Fruit fly (Drosophila melanogaster) whole organism, embryonic: ENCODE results near the gene CG44142.

ENCODE experiments used
- Bdp1 ChIP-seq: fragments of 200-800 bp; sonication (Bioruptor generic); optimal IDR thresholded peaks from 3 replicates; lab custom pipeline; 2016; ENCODE audit warnings: missing biosample characterization, missing genetic modification characterization
- CG10209 ChIP-seq: fragments of 200-800 bp; sonication (Bioruptor generic); optimal IDR thresholded peaks from 3 replicates; lab custom pipeline; 2017; ENCODE audit warnings: missing biosample characterization, mild to moderate bottlenecking, missing genetic modification characterization, missing genetic modification reagents
- CG10321 ChIP-seq: fragments of 200-800 bp; sonication (Bioruptor generic); IDR thresholded peaks from 2 replicates; pipeline ENCODE4 v1.3.6; 2022; ENCODE audit warnings: missing biosample characterization, missing genetic modification characterization
- CG13624 ChIP-seq: fragments of 200-800 bp; sonication (Bioruptor generic); optimal IDR thresholded peaks from 2 replicates; lab custom pipeline; 2016; ENCODE audit warnings: missing biosample characterization, missing genetic modification characterization
- CG13775 ChIP-seq: fragments of 200-800 bp; sonication (Bioruptor generic); optimal IDR thresholded peaks from 3 replicates; lab custom pipeline; 2017; ENCODE audit warnings: missing biosample characterization, mild to moderate bottlenecking, missing genetic modification characterization
- CG15696 ChIP-seq: fragments of 200-800 bp; sonication (Bioruptor generic); optimal IDR thresholded peaks from 2 replicates; lab custom pipeline; 2019; ENCODE audit warnings: missing biosample characterization, mild to moderate bottlenecking, missing genetic modification characterization, moderate library complexity
- CG1647 ChIP-seq: fragments of 200-800 bp; sonication (Bioruptor generic); optimal IDR thresholded peaks from 3 replicates; lab custom pipeline; 2016; ENCODE audit warnings: missing biosample characterization, missing genetic modification characterization
- CG17186 ChIP-seq: fragments of 200-800 bp; sonication (Bioruptor generic); optimal IDR thresholded peaks from 3 replicates; lab custom pipeline; 2017; ENCODE audit warnings: missing biosample characterization, missing genetic modification reagents, missing genetic modification characterization
- CG18599 ChIP-seq: fragments of 200-800 bp; sonication (Bioruptor generic); optimal IDR thresholded peaks from 3 replicates; lab custom pipeline; 2017; ENCODE audit warnings: missing biosample characterization, missing genetic modification characterization, mild to moderate bottlenecking, moderate library complexity, missing genetic modification reagents
- CG30020 ChIP-seq: fragments of 200-800 bp; optimal IDR thresholded peaks from 2 replicates; lab custom pipeline; 2019; ENCODE audit warnings: missing biosample characterization, mild to moderate bottlenecking, missing genetic modification characterization, moderate library complexity
- CG31224 ChIP-seq: fragments of 200-800 bp; sonication (Bioruptor generic); IDR thresholded peaks from 2 replicates; pipeline ENCODE4 v1.3.6; 2022; ENCODE audit warnings: missing biosample characterization, missing genetic modification characterization
- CG3163 ChIP-seq: fragments of 200-800 bp; sonication (Bioruptor generic); optimal IDR thresholded peaks from 3 replicates; lab custom pipeline; 2016; ENCODE audit warnings: missing biosample characterization, missing genetic modification characterization
- CG32772 ChIP-seq: fragments of 200-800 bp; sonication (Bioruptor generic); IDR thresholded peaks from 2 replicates; pipeline ENCODE4 v1.3.6; 2022; ENCODE audit warnings: missing biosample characterization, missing genetic modification characterization
- CG3847 ChIP-seq: fragments of 200-800 bp; sonication (Bioruptor generic); IDR thresholded peaks from 2 replicates; pipeline ENCODE4 v1.3.6; 2022; ENCODE audit warnings: missing biosample characterization, missing genetic modification characterization
- CG4404 ChIP-seq: fragments of 200-800 bp; sonication (Bioruptor generic); IDR thresholded peaks from 2 replicates; pipeline ENCODE4 v1.3.6; 2022; ENCODE audit warnings: missing biosample characterization, missing genetic modification characterization
- CG7372 ChIP-seq: fragments of 200-800 bp; sonication (Bioruptor generic); IDR thresholded peaks from 2 replicates; pipeline ENCODE4 v1.3.6; 2022; ENCODE audit warnings: missing biosample characterization, missing genetic modification characterization
- CG7556 ChIP-seq: fragments of 200-800 bp; sonication (Bioruptor generic); optimal IDR thresholded peaks from 2 replicates; lab custom pipeline; 2017; ENCODE audit warnings: missing biosample characterization, mild to moderate bottlenecking, missing genetic modification characterization
- CG8388 ChIP-seq: fragments of 200-800 bp; sonication (Bioruptor generic); optimal IDR thresholded peaks from 2 replicates; lab custom pipeline; 2019; ENCODE audit warnings: missing biosample characterization, mild to moderate bottlenecking, missing genetic modification characterization, moderate library complexity
- CG9437 ChIP-seq: fragments of 200-800 bp; sonication (Bioruptor generic); optimal IDR thresholded peaks from 2 replicates; lab custom pipeline; 2018; ENCODE audit warnings: missing biosample characterization, mild to moderate bottlenecking, missing genetic modification characterization
- CG9817 ChIP-seq: fragments of 200-800 bp; sonication (Bioruptor generic); optimal IDR thresholded peaks from 2 replicates; lab custom pipeline; 2018; ENCODE audit warnings: missing biosample characterization, mild to moderate bottlenecking, missing genetic modification characterization, moderate library complexity
- CrebB ChIP-seq: fragments of 200-800 bp; sonication (Bioruptor generic); optimal IDR thresholded peaks from 3 replicates; lab custom pipeline; 2018; ENCODE audit warnings: missing biosample characterization, mild to moderate bottlenecking, missing genetic modification characterization
- Dad ChIP-seq: fragments of 200-800 bp; sonication (Bioruptor generic); optimal IDR thresholded peaks from 3 replicates; lab custom pipeline; 2016; ENCODE audit warnings: missing biosample characterization, missing genetic modification characterization
- Ets97D ChIP-seq: fragments of 200-800 bp; sonication (Bioruptor generic); optimal IDR thresholded peaks from 3 replicates; lab custom pipeline; 2016; ENCODE audit warnings: missing biosample characterization, missing genetic modification characterization
- Gug ChIP-seq: fragments of 200-800 bp; sonication (Bioruptor generic); IDR thresholded peaks from 4 replicates; pipeline ENCODE4 v1.3.6; 2022; ENCODE audit warnings: missing biosample characterization, missing genetic modification characterization
- HLH4C ChIP-seq: fragments of 200-800 bp; sonication (Bioruptor generic); IDR thresholded peaks from 3 replicates; pipeline ENCODE4 v1.3.6; 2022; ENCODE audit warnings: missing biosample characterization, missing genetic modification characterization; ENCODE audit not compliant: partially characterized antibody
- HLHmδ ChIP-seq: fragments of 200-800 bp; sonication (Bioruptor generic); optimal IDR thresholded peaks from 2 replicates; lab custom pipeline; 2018; ENCODE audit warnings: missing biosample characterization, mild to moderate bottlenecking, missing genetic modification characterization, moderate library complexity
- HmgZ ChIP-seq: fragments of 200-800 bp; sonication (Bioruptor generic); optimal IDR thresholded peaks from 2 replicates; lab custom pipeline; 2018; ENCODE audit warnings: missing biosample characterization, mild to moderate bottlenecking, missing genetic modification characterization
- Jarid2 ChIP-seq: fragments of 200-800 bp; sonication (Bioruptor generic); optimal IDR thresholded peaks from 3 replicates; lab custom pipeline; 2017; ENCODE audit warnings: mild to moderate bottlenecking, missing biosample characterization, missing genetic modification reagents, missing genetic modification characterization
- MESR4 ChIP-seq: fragments of 200-800 bp; sonication (Bioruptor generic); optimal IDR thresholded peaks from 2 replicates; lab custom pipeline; 2018; ENCODE audit warnings: missing biosample characterization, mild to moderate bottlenecking, missing genetic modification characterization, moderate library complexity
- Mes4 ChIP-seq: fragments of 200-800 bp; sonication (Bioruptor generic); optimal IDR thresholded peaks from 2 replicates; lab custom pipeline; 2016; ENCODE audit warnings: missing biosample characterization, missing genetic modification characterization
- Scr ChIP-seq: fragments of 200-800 bp; sonication (Bioruptor generic); IDR thresholded peaks from 2 replicates; pipeline ENCODE4 v1.3.6; 2022; ENCODE audit warnings: missing biosample characterization, missing genetic modification characterization; ENCODE audit not compliant: partially characterized antibody
- Ssrp ChIP-seq: fragments of 200-800 bp; sonication (Bioruptor generic); optimal IDR thresholded peaks from 2 replicates; lab custom pipeline; 2018; ENCODE audit warnings: missing biosample characterization, mild to moderate bottlenecking, missing genetic modification characterization, moderate library complexity
- Usf ChIP-seq: fragments of 200-800 bp; sonication (Bioruptor generic); optimal IDR thresholded peaks from 2 replicates; lab custom pipeline; 2017; ENCODE audit warnings: missing genotype, missing biosample characterization, missing genetic modification characterization
- Xrp1 ChIP-seq: fragments of 200-800 bp; sonication (Bioruptor generic); IDR thresholded peaks from 2 replicates; pipeline ENCODE4 v1.3.6; 2022; ENCODE audit warnings: missing biosample characterization, missing genetic modification characterization
- bab2 ChIP-seq: fragments of 200-800 bp; sonication (Bioruptor generic); optimal IDR thresholded peaks from 2 replicates; lab custom pipeline; 2016; ENCODE audit warnings: missing biosample characterization, missing genetic modification characterization
- bsh ChIP-seq, 2 experiments: fragments of 200-800 bp; sonication (Bioruptor generic); optimal IDR thresholded peaks; 2 replicates each; lab custom pipeline; 2017 to 2018; ENCODE audit warnings: mild to moderate bottlenecking in 2 of 2, missing biosample characterization in 2 of 2, missing genetic modification characterization in 2 of 2, moderate library complexity in 1 of 2
- dmrt11E ChIP-seq: fragments of 200-800 bp; sonication (Bioruptor generic); optimal IDR thresholded peaks from 3 replicates; lab custom pipeline; 2018; ENCODE audit warnings: missing biosample characterization, mild to moderate bottlenecking, missing genetic modification characterization, moderate library complexity
- eve ChIP-seq, 2 experiments: fragments of >200 bp; optimal IDR thresholded peaks; 2 replicates each; lab custom pipeline; 2017; ENCODE audit warnings: missing biosample characterization in 2 of 2, missing genetic modification characterization in 2 of 2
- ftz-f1 ChIP-seq: fragments of 200-800 bp; sonication (Bioruptor generic); optimal IDR thresholded peaks from 2 replicates; lab custom pipeline; 2016; ENCODE audit warnings: missing biosample characterization, missing genetic modification characterization
- gfzf ChIP-seq: fragments of 200-800 bp; sonication (Bioruptor generic); optimal IDR thresholded peaks from 2 replicates; lab custom pipeline; 2016; ENCODE audit warnings: missing biosample characterization, mild to moderate bottlenecking, missing genetic modification characterization, moderate library complexity
- grau ChIP-seq: fragments of 200-800 bp; optimal IDR thresholded peaks from 3 replicates; lab custom pipeline; 2019; ENCODE audit warnings: missing biosample characterization, mild to moderate bottlenecking, missing genetic modification characterization, moderate library complexity
- gro ChIP-seq: fragments of 200-800 bp; sonication (Bioruptor generic); optimal IDR thresholded peaks from 2 replicates; lab custom pipeline; 2016; ENCODE audit warnings: missing biosample characterization, missing genetic modification characterization
- hkb ChIP-seq, 2 experiments: fragments of 200-800 bp in 1 of 2; fragments of >200 bp in 1 of 2; sonication (Bioruptor generic) in 1 of 2; IDR thresholded peaks in 1 of 2; optimal IDR thresholded peaks in 1 of 2; 2 replicates each; pipeline versions ENCODE4 v1.3.6 to Lab custom; 2017 to 2022; ENCODE audit warnings: missing biosample characterization in 1 of 2, missing genetic modification characterization in 1 of 2
- lab ChIP-seq: fragments of 200-800 bp; sonication (Bioruptor generic); optimal IDR thresholded peaks from 3 replicates; lab custom pipeline; 2017; ENCODE audit warnings: missing biosample characterization, missing genetic modification characterization, mild to moderate bottlenecking, moderate library complexity, missing genetic modification reagents
- pho ChIP-seq: fragments of 200-800 bp; sonication (Bioruptor generic); optimal IDR thresholded peaks from 2 replicates; lab custom pipeline; 2016; ENCODE audit warnings: missing biosample characterization, missing genetic modification characterization
- ranshi ChIP-seq: fragments of 200-800 bp; sonication (Bioruptor generic); IDR thresholded peaks from 2 replicates; pipeline ENCODE4 v1.3.6; 2022; ENCODE audit warnings: missing biosample characterization, missing genetic modification characterization
- sob ChIP-seq: fragments of 200-800 bp; sonication (Bioruptor generic); IDR thresholded peaks from 2 replicates; pipeline ENCODE4 v1.3.6; 2022; ENCODE audit warnings: missing biosample characterization, missing genetic modification characterization
- ssp ChIP-seq: fragments of 200-800 bp; sonication (Bioruptor generic); IDR thresholded peaks from 2 replicates; pipeline ENCODE4 v1.3.6; 2022; ENCODE audit warnings: missing biosample characterization, missing genetic modification characterization
- zfh2 ChIP-seq: fragments of 200-800 bp; sonication (Bioruptor generic); optimal IDR thresholded peaks from 2 replicates; lab custom pipeline; 2016; ENCODE audit warnings: missing biosample characterization, missing genetic modification characterization

The CG44142 gene

dm6 chr3R:13264061-13264661 lies 48.8 kb downstream of the CG44142 start, which contains the start of gene Ravus (continued):
- peak; percentile 24 for TF ChIP-seq Usf
- peak; percentile 71 for TF ChIP-seq hkb (optimal IDR thresholded peaks at IDR 0.05; lab: Kevin White, UChicago)
- no peak for TF ChIP-seq hkb (GFP tag; IDR thresholded peaks at IDR 0.05; lab: Robert Waterston, UW)
- no peak for TF ChIP-seq CG3163
- TF ChIP-seq HmgZ (tag; lab: Kevin White, UChicago), result peak; percentile 68
- peak; percentile 37 for TF ChIP-seq MESR4
- TF ChIP-seq dmrt11E (tag; lab: Kevin White, UChicago), result peak; percentile 29
- peak in 1 of 2 experiments; percentile 27 for TF ChIP-seq bsh (GFP tag; optimal IDR thresholded peaks at IDR 0.05; lab: Kevin White, UChicago)
- TF ChIP-seq Jarid2 (GFP tag; lab: Kevin White, UChicago), result no peak
- peak; percentile 67 for TF ChIP-seq grau (tag; lab: Kevin White, UChicago)
- TF ChIP-seq Dad, result no peak
- peak; percentile 15 for TF ChIP-seq CG17186 (GFP tag; lab: Kevin White, UChicago)
- TF ChIP-seq Ets97D (GFP tag; lab: Kevin White, UChicago), result peak; percentile 62
- no peak for TF ChIP-seq CG7556
- no peak for TF ChIP-seq Bdp1
- TF ChIP-seq CG30020, result peak; percentile 60
- TF ChIP-seq HLH4C (GFP tag; lab: Robert Waterston, UW), result no peak
- peak; percentile 55 for TF ChIP-seq CG10209 (GFP tag; lab: Kevin White, UChicago)
- peak; percentile 46 for TF ChIP-seq zfh2 (GFP tag; lab: Kevin White, UChicago)
- peak; percentile 44 for TF ChIP-seq bab2
- no peak for TF ChIP-seq Scr (GFP tag; lab: Robert Waterston, UW)
- peak; percentile 16 for TF ChIP-seq CG13624 (GFP tag; lab: Kevin White, UChicago)
- TF ChIP-seq CG7372 (GFP tag; lab: Robert Waterston, UW), result peak; percentile 36; the same call in 1 of the 2 replicates
- TF ChIP-seq CG9437 (GFP tag; lab: Kevin White, UChicago), result peak; percentile 34
- TF ChIP-seq CrebB (tag; lab: Kevin White, UChicago), result no peak
- no peak for TF ChIP-seq lab (GFP tag; lab: Kevin White, UChicago)
- TF ChIP-seq CG8388 (GFP tag; lab: Kevin White, UChicago), result peak; percentile 12
- TF ChIP-seq ssp (GFP tag; lab: Robert Waterston, UW), result peak; percentile 18; the same call in 1 of the 2 replicates
- TF ChIP-seq CG31224, result no peak
- no peak for TF ChIP-seq CG18599 (GFP tag; lab: Kevin White, UChicago)
- TF ChIP-seq gro (GFP tag; lab: Kevin White, UChicago), result peak; percentile 34
- peak; percentile 32 for TF ChIP-seq CG15696 (tag; lab: Kevin White, UChicago)
- TF ChIP-seq sob (GFP tag; lab: Robert Waterston, UW), result peak; percentile 52; the same call in 1 of the 2 replicates
- peak; percentile 56 for TF ChIP-seq pho (GFP tag; lab: Kevin White, UChicago)
- TF ChIP-seq CG1647 (GFP tag; lab: Kevin White, UChicago), result peak; percentile 34
- TF ChIP-seq CG13775 (GFP tag; lab: Kevin White, UChicago), result peak; percentile 54
- TF ChIP-seq HLHmδ (GFP tag; lab: Kevin White, UChicago), result no peak
- TF ChIP-seq CG9817 (tag; lab: Kevin White, UChicago), result peak; percentile 64
- 0 out of 2 replicates have a peak, but pooled peaks have one; percentile 21 for TF ChIP-seq Xrp1 (GFP tag; lab: Robert Waterston, UW)
- TF ChIP-seq CG32772, result no peak
- peak; percentile 9 for TF ChIP-seq Mes4 (GFP tag; lab: Kevin White, UChicago)
- TF ChIP-seq CG3847 (GFP tag; lab: Robert Waterston, UW), result peak; percentile 67
- peak; percentile 26; the same call in 1 of the 2 replicates for TF ChIP-seq ranshi (GFP tag; lab: Robert Waterston, UW)
- TF ChIP-seq ftz-f1 (GFP tag; lab: Kevin White, UChicago), result peak; percentile 26
- TF ChIP-seq CG4404 (GFP tag; lab: Robert Waterston, UW), result peak; percentile 52
- 0 out of 4 replicates have a peak, but pooled peaks have one; percentile 15 for TF ChIP-seq Gug (GFP tag; lab: Robert Waterston, UW)
- TF ChIP-seq CG10321, result no peak
- TF ChIP-seq Ssrp (tag; lab: Kevin White, UChicago), result peak; percentile 40
- no peak for TF ChIP-seq eve (GFP tag; optimal IDR thresholded peaks at IDR 0.05; lab: Kevin White, UChicago)
- peak; percentile 91 for TF ChIP-seq gfzf (GFP tag; lab: Kevin White, UChicago)
